Fruit fly (Drosophila melanogaster) S2 (cell line): Measurements from ENCODE around the gene Or85a.

Experiments used
- CG8478 ChIP-seq: fragments of >200 bp; optimal IDR thresholded peaks from 2 replicates; lab custom pipeline; 2018
- CTCF ChIP-seq, 2 experiments: fragments of >200 bp; optimal IDR thresholded peaks; 2 replicates each; lab custom pipeline; 2018

- no peak for TF ChIP-seq CTCF (optimal IDR thresholded peaks at IDR 0.05; lab: Kevin White, UChicago)
- TF ChIP-seq CG8478 (lab: Kevin White, UChicago) = no peak
Measured at dm6 chr3R:8284234-8284633, 37.3 kb upstream of the Or85a start.
